Worm (Caenorhabditis elegans): ENCODE results near the gene C35C5.9.

The C35C5.9 gene

ce11 chrX:11536408-11536807, at the start of gene C35C5.9:
Gene C35C5.9, plus strand, starts transcription at chrX:11536568.
- no peak for TF ChIP-seq pha-2 (tag; optimal IDR thresholded peaks at IDR 0.05)
- TF ChIP-seq pax-1 (tag; optimal IDR thresholded peaks at IDR 0.05), result no peak
- TF ChIP-seq nfya-1 (tag; optimal IDR thresholded peaks at IDR 0.05), result no peak
- no peak for TF ChIP-seq ref-2 (tag; optimal IDR thresholded peaks at IDR 0.05)
- TF ChIP-seq lin-11 (tag; optimal IDR thresholded peaks at IDR 0.05), result no peak
- TF ChIP-seq ceh-31 (tag; optimal IDR thresholded peaks at IDR 0.05), result no peak
- no peak for TF ChIP-seq K02D7.2 (tag; optimal IDR thresholded peaks at IDR 0.05)
- no peak for TF ChIP-seq tbx-7 (tag; optimal IDR thresholded peaks at IDR 0.05)
- TF ChIP-seq ceh-18 (tag; optimal IDR thresholded peaks at IDR 0.05), result no peak
- no peak for TF ChIP-seq gmeb-2 (tag; optimal IDR thresholded peaks at IDR 0.05)
- no peak for TF ChIP-seq hlh-6 (tag; optimal IDR thresholded peaks at IDR 0.05)
- TF ChIP-seq sdc-2 (tag; optimal IDR thresholded peaks at IDR 0.05), result no peak
- TF ChIP-seq hlh-15 (tag; optimal IDR thresholded peaks at IDR 0.05), result no peak

- no peak for TF ChIP-seq K02D7.2 (tag; optimal IDR thresholded peaks at IDR 0.05)
- no peak for TF ChIP-seq C38D4.7 (GFP tag; optimal IDR thresholded peaks at IDR 0.05)
These were observed 48.9 kb upstream of the C35C5.9 start, which contains the start of gene spp-9 for ce11 chrX:11487484-11487883. Gene spp-9, plus strand, starts transcription at chrX:11487784.

- TF ChIP-seq lim-6 (tag; optimal IDR thresholded peaks at IDR 0.05) (no peak), eyg-1 (tag; optimal IDR thresholded peaks at IDR 0.05) (no peak), pqm-1 (tag; optimal IDR thresholded peaks at IDR 0.05) (no peak), hlh-13 (GFP tag; optimal IDR thresholded peaks at IDR 0.05) (no peak), ama-1 (optimal IDR thresholded peaks at IDR 0.05) (no peak), tbx-2 (tag; optimal IDR thresholded peaks at IDR 0.05) (no peak), ahr-1 (tag; optimal IDR thresholded peaks at IDR 0.05) (no peak), Y22D7AL.16 (tag; optimal IDR thresholded peaks at IDR 0.05) (no peak), ceh-48 (tag; optimal IDR thresholded peaks at IDR 0.05) (no peak), unc-42 (tag; optimal IDR thresholded peaks at IDR 0.05) (no peak), ceh-31 (tag; optimal IDR thresholded peaks at IDR 0.05) (no peak), nhr-232 (tag; optimal IDR thresholded peaks at IDR 0.05) (no peak), F13H6.1 (tag; optimal IDR thresholded peaks at IDR 0.05) (no peak), elt-4 (tag; optimal IDR thresholded peaks at IDR 0.05) (no peak), fkh-6 (tag; optimal IDR thresholded peaks at IDR 0.05) (no peak), nfya-1 (tag; optimal IDR thresholded peaks at IDR 0.05) (no peak), ceh-9 (tag; optimal IDR thresholded peaks at IDR 0.05) (no peak), unc-86 (tag; optimal IDR thresholded peaks at IDR 0.05) (no peak), hlh-6 (tag; optimal IDR thresholded peaks at IDR 0.05) (no peak)
These were observed 46.5 kb upstream of the C35C5.9 start, which contains the start of gene spp-21 for ce11 chrX:11489830-11490229. Gene spp-21, plus strand, starts transcription at chrX:11490130.

- TF ChIP-seq unc-3 (GFP tag; conservative IDR thresholded peaks at IDR 0.05) (no peak), unc-3 (tag; optimal IDR thresholded peaks at IDR 0.05) (no peak), ceh-34 (tag; optimal IDR thresholded peaks at IDR 0.05) (no peak), C38D4.7 (GFP tag; optimal IDR thresholded peaks at IDR 0.05) (no peak)
These were observed 44.5 kb upstream of the C35C5.9 start for ce11 chrX:11491835-11492234.

DNA sequence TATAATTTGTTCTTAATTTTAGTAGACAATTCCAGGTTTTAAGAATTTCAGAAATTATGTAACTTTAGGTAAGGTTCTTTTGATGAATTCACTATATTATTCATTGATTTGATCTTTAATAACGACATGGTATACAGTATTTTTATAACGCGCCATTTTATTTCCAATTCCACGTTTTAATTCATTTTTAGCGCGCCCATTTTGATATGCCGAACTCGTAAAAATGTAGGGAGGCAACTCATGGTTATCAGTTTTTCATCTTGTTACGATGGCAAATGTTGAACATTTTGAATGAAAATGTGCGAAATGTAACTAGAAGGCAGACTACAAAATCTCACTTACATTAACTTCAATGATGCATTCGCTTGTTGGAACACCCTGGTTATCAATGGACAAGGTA, 37.5 kb upstream of the C35C5.9 start:
- TF ChIP-seq unc-42 (tag; optimal IDR thresholded peaks at IDR 0.05), result no peak
- TF ChIP-seq nhr-11 (tag; optimal IDR thresholded peaks at IDR 0.05), result no peak
- TF ChIP-seq ceh-45 (GFP tag; IDR thresholded peaks at IDR 0.05), result no peak
- TF ChIP-seq hlh-30 (tag; optimal IDR thresholded peaks at IDR 0.05; ENCODE audit: insufficient read depth), result no peak
- TF ChIP-seq pat-9 (tag; optimal IDR thresholded peaks at IDR 0.05), result no peak
- no peak for TF ChIP-seq nhr-232 (tag; optimal IDR thresholded peaks at IDR 0.05)
- TF ChIP-seq unc-86 (tag; optimal IDR thresholded peaks at IDR 0.05), result no peak
- no peak for TF ChIP-seq fkh-10 (GFP tag; optimal IDR thresholded peaks at IDR 0.05)
- no peak for TF ChIP-seq ceh-22 (tag; optimal IDR thresholded peaks at IDR 0.05)
- TF ChIP-seq F13H6.1 (tag; optimal IDR thresholded peaks at IDR 0.05), result no peak
- TF ChIP-seq ceh-14 (tag; optimal IDR thresholded peaks at IDR 0.05), result no peak
- no peak for TF ChIP-seq sox-2 (GFP tag; IDR thresholded peaks at IDR 0.05)

Measured in whole organism, late embryonic.